Fruit fly (Drosophila melanogaster) whole organism, prepupa: ENCODE data around the gene CG15814.

Experiments used
- CG31627 ChIP-seq: fragments of 200-800 bp; sonication (Bioruptor generic); optimal IDR thresholded peaks from 3 replicates; lab custom pipeline; 2016; ENCODE audit warnings: missing biosample characterization, missing genetic modification characterization
- CG6808 ChIP-seq: fragments of 200-800 bp; sonication (Bioruptor generic); optimal IDR thresholded peaks from 3 replicates; lab custom pipeline; 2017; ENCODE audit warnings: missing biosample characterization, missing genetic modification characterization, mild to moderate bottlenecking, moderate library complexity, missing genetic modification reagents
- Gug ChIP-seq: fragments of 200-800 bp; sonication (Bioruptor generic); IDR thresholded peaks from 2 replicates; pipeline ENCODE4 v1.3.6; 2022; ENCODE audit warnings: missing biosample characterization, missing genetic modification characterization
- dac ChIP-seq: fragments of 200-800 bp; sonication (Bioruptor generic); optimal IDR thresholded peaks from 2 replicates; lab custom pipeline; 2017; ENCODE audit warnings: missing biosample characterization, mild to moderate bottlenecking, missing genetic modification characterization

DNA sequence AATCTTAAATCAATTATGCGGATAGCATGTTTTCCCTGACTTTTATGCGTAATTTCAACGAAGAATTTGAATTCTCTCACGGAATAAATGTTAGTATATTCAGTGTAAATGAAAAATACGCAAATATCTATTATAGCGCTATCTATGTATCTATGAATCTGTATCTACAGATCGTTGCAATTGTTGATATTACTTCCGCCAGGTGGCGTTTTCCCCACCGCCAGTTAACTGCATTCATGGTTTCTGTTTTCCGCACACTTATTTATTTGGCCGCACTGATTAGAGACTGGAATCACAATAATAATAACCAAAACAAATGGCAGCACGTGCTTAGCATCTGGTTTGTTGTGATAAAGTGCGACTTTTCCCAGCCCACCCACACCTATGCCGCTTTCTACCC is 32.6 kb upstream of the CG15814 start:
- TF ChIP-seq Gug (no peak), CG31627 (no peak), dac (GFP tag; lab: Kevin White, UChicago) (no peak), CG6808 (GFP tag; lab: Kevin White, UChicago) (no peak)
